Worm (Caenorhabditis elegans) whole organism, L1 larva: ENCODE data around the gene idpb-5.
A peak's percentile ranks its signal among the peaks of the same experiment; 100 is the strongest.

Experiments used
- C04F5.9 ChIP-seq: sonication (generic microtip); optimal IDR thresholded peaks from 2 replicates; lab custom pipeline; 2016; ENCODE audit warnings: missing genetic modification characterization, missing compliant biosample characterization
- C34B4.2 ChIP-seq: sonication (generic microtip); optimal IDR thresholded peaks from 2 replicates; lab custom pipeline; 2017; ENCODE audit warnings: mild to moderate bottlenecking, missing genetic modification characterization, missing compliant biosample characterization
- F16B12.6 ChIP-seq: fragments of 150-350 bp; optimal IDR thresholded peaks from 2 replicates; lab custom pipeline; 2014; ENCODE audit warnings: missing biosample characterization, missing genetic modification characterization
- Y116A8C.19 ChIP-seq: sonication (generic microtip); optimal IDR thresholded peaks from 2 replicates; lab custom pipeline; 2016; ENCODE audit warnings: missing compliant biosample characterization, missing genetic modification characterization, borderline replicate concordance
- alr-1 ChIP-seq: fragments of 200-800 bp; sonication (Bioruptor generic); optimal IDR thresholded peaks from 2 replicates; lab custom pipeline; 2018; ENCODE audit warnings: borderline replicate concordance, mild to moderate bottlenecking, missing genetic modification characterization, missing compliant biosample characterization
- aly-2 ChIP-seq: fragments of 150-350 bp; optimal IDR thresholded peaks from 2 replicates; lab custom pipeline; 2014; ENCODE audit warnings: missing biosample characterization, missing genetic modification characterization
- ama-1 ChIP-seq: fragments of 150-350 bp; optimal IDR thresholded peaks from 2 replicates; lab custom pipeline; 2014
- blmp-1 ChIP-seq: fragments of 150-350 bp; optimal IDR thresholded peaks from 2 replicates; lab custom pipeline; 2014; ENCODE audit warnings: missing biosample characterization, missing genetic modification characterization
- ceh-63 ChIP-seq: fragments of 200-800 bp; sonication (Bioruptor generic); optimal IDR thresholded peaks from 2 replicates; lab custom pipeline; 2018; ENCODE audit warnings: mild to moderate bottlenecking, missing genetic modification characterization, missing compliant biosample characterization
- ceh-8 ChIP-seq: fragments of 200-800 bp; sonication (Bioruptor generic); optimal IDR thresholded peaks from 2 replicates; lab custom pipeline; 2018; ENCODE audit warnings: mild to moderate bottlenecking, missing genetic modification characterization, moderate library complexity, missing compliant biosample characterization
- ceh-88 ChIP-seq: fragments of 200-800 bp; sonication (Bioruptor generic); IDR thresholded peaks from 2 replicates; pipeline ENCODE4 v1.3.6; 2022; ENCODE audit warnings: missing genetic modification characterization, missing compliant biosample characterization
- ceh-90 ChIP-seq: sonication (generic microtip); optimal IDR thresholded peaks from 2 replicates; lab custom pipeline; 2016; ENCODE audit warnings: missing genetic modification characterization, missing compliant biosample characterization
- efl-3 ChIP-seq: fragments of 200-800 bp; sonication (Bioruptor generic); optimal IDR thresholded peaks from 2 replicates; lab custom pipeline; 2018; ENCODE audit warnings: mild to moderate bottlenecking, missing genetic modification characterization, missing compliant biosample characterization
- egl-13 ChIP-seq: sonication (generic microtip); optimal IDR thresholded peaks from 2 replicates; lab custom pipeline; 2016; ENCODE audit warnings: missing genotype, missing genetic modification reagents, missing genetic modification characterization, missing compliant biosample characterization
- egl-27 ChIP-seq, 2 experiments: fragments of 150-350 bp in 1 of 2; sonication (generic microtip); optimal IDR thresholded peaks; 3 replicates each; lab custom pipeline; 2017 to 2018; ENCODE audit warnings: missing biosample characterization in 2 of 2, missing genetic modification characterization in 2 of 2, missing genetic modification reagents in 2 of 2
- fkh-4 ChIP-seq: sonication (generic microtip); optimal IDR thresholded peaks from 2 replicates; lab custom pipeline; 2016; ENCODE audit warnings: missing compliant biosample characterization, missing genetic modification characterization, borderline replicate concordance
- fkh-8 ChIP-seq: sonication (generic microtip); optimal IDR thresholded peaks from 2 replicates; lab custom pipeline; 2016; ENCODE audit warnings: mild to moderate bottlenecking, missing genetic modification characterization, missing compliant biosample characterization
- grh-1 ChIP-seq: fragments of 200-800 bp; sonication (Bioruptor generic); IDR thresholded peaks from 2 replicates; pipeline ENCODE4 v1.3.6; 2022; ENCODE audit warnings: missing genetic modification reagents, missing genetic modification characterization, missing compliant biosample characterization
- hlh-4 ChIP-seq: sonication (generic microtip); optimal IDR thresholded peaks from 2 replicates; lab custom pipeline; 2016; ENCODE audit warnings: mild to moderate bottlenecking, missing genetic modification characterization, missing compliant biosample characterization
- jun-1 ChIP-seq: fragments of 150-350 bp; optimal IDR thresholded peaks from 2 replicates; lab custom pipeline; 2014; ENCODE audit warnings: missing biosample characterization, missing genetic modification reagents, missing genetic modification characterization
- lin-14 ChIP-seq: fragments of 200-800 bp; sonication (Bioruptor generic); optimal IDR thresholded peaks from 2 replicates; lab custom pipeline; 2018; ENCODE audit warnings: mild to moderate bottlenecking, missing genetic modification characterization, moderate library complexity, missing compliant biosample characterization
- lir-3 ChIP-seq: sonication (generic microtip); optimal IDR thresholded peaks from 2 replicates; lab custom pipeline; 2016; ENCODE audit warnings: mild to moderate bottlenecking, missing genetic modification characterization, moderate library complexity, missing compliant biosample characterization; ENCODE audit not compliant: poor library complexity
- lsy-2 ChIP-seq, 2 experiments: fragments of 150-350 bp; optimal IDR thresholded peaks; 2 replicates each; lab custom pipeline; 2014; ENCODE audit warnings: missing biosample characterization in 2 of 2, missing genetic modification characterization in 2 of 2
- mab-9 ChIP-seq: fragments of 200-800 bp; sonication (Bioruptor generic); IDR thresholded peaks from 2 replicates; pipeline ENCODE4 v1.3.6; 2022; ENCODE audit warnings: missing genetic modification reagents, missing genetic modification characterization, missing compliant biosample characterization
- mdl-1 ChIP-seq, 2 experiments: fragments of 150-350 bp; optimal IDR thresholded peaks; 2 replicates each; lab custom pipeline; 2014 to 2017; ENCODE audit warnings: missing biosample characterization in 2 of 2, missing genetic modification characterization in 2 of 2, inconsistent platforms in 1 of 2
- mef-2 ChIP-seq: fragments of 150-350 bp; optimal IDR thresholded peaks from 2 replicates; lab custom pipeline; 2014; ENCODE audit warnings: missing biosample characterization, missing genetic modification characterization
- nhr-12 ChIP-seq: sonication (generic microtip); optimal IDR thresholded peaks from 2 replicates; lab custom pipeline; 2017; ENCODE audit warnings: missing biosample characterization, missing genetic modification characterization
- nhr-19 ChIP-seq: fragments of 200-800 bp; sonication (Bioruptor generic); conservative IDR thresholded peaks from 2 replicates; pipeline ENCODE4 v1.3.6; 2022; ENCODE audit warnings: missing genetic modification characterization, missing compliant biosample characterization
- nhr-20 ChIP-seq: sonication (generic microtip); optimal IDR thresholded peaks from 2 replicates; lab custom pipeline; 2016; ENCODE audit warnings: mild to moderate bottlenecking, missing genetic modification characterization, missing compliant biosample characterization
- nhr-47 ChIP-seq: sonication (generic microtip); optimal IDR thresholded peaks from 2 replicates; lab custom pipeline; 2016; ENCODE audit warnings: mild to moderate bottlenecking, missing genetic modification characterization, moderate library complexity, missing compliant biosample characterization
- nhr-77 ChIP-seq: fragments of 150-350 bp; optimal IDR thresholded peaks from 2 replicates; lab custom pipeline; 2014; ENCODE audit warnings: missing biosample characterization, missing genetic modification characterization
- nhr-84 ChIP-seq: sonication (generic microtip); optimal IDR thresholded peaks from 2 replicates; lab custom pipeline; 2017; ENCODE audit warnings: missing biosample characterization, missing genetic modification characterization
- nhr-90 ChIP-seq: sonication (generic microtip); optimal IDR thresholded peaks from 2 replicates; lab custom pipeline; 2016; ENCODE audit warnings: mild to moderate bottlenecking, missing genetic modification characterization, missing compliant biosample characterization; ENCODE audit not compliant: poor library complexity
- pag-3 ChIP-seq: sonication (generic microtip); optimal IDR thresholded peaks from 2 replicates; lab custom pipeline; 2017; ENCODE audit warnings: missing genetic modification characterization, mild to moderate bottlenecking, missing compliant biosample characterization, antibody characterized with exemption, borderline replicate concordance; ENCODE audit not compliant: insufficient read depth
- pax-3 ChIP-seq: fragments of 200-800 bp; sonication (Bioruptor generic); optimal IDR thresholded peaks from 2 replicates; lab custom pipeline; 2018; ENCODE audit warnings: mild to moderate bottlenecking, missing genetic modification characterization, moderate library complexity, missing compliant biosample characterization
- pqm-1 ChIP-seq: sonication (generic microtip); optimal IDR thresholded peaks from 3 replicates; lab custom pipeline; 2017; ENCODE audit warnings: missing biosample characterization, missing genetic modification characterization
- rnt-1 ChIP-seq: sonication (generic microtip); optimal IDR thresholded peaks from 2 replicates; lab custom pipeline; 2016; ENCODE audit warnings: mild to moderate bottlenecking, missing genetic modification characterization, moderate library complexity, missing compliant biosample characterization
- skn-1 ChIP-seq: fragments of 150-350 bp; optimal IDR thresholded peaks from 2 replicates; lab custom pipeline; 2014; ENCODE audit warnings: missing biosample characterization, missing genetic modification characterization
- snpc-4 ChIP-seq: fragments of 150-350 bp; optimal IDR thresholded peaks from 2 replicates; lab custom pipeline; 2014; ENCODE audit warnings: missing biosample characterization, missing genetic modification characterization
- snu-23 ChIP-seq: sonication (generic microtip); optimal IDR thresholded peaks from 2 replicates; lab custom pipeline; 2016; ENCODE audit warnings: missing genetic modification characterization, missing compliant biosample characterization
- sox-4 ChIP-seq: sonication (generic microtip); optimal IDR thresholded peaks from 2 replicates; lab custom pipeline; 2016; ENCODE audit warnings: missing genetic modification characterization, missing compliant biosample characterization
- sptf-1 ChIP-seq: fragments of 150-350 bp; optimal IDR thresholded peaks from 2 replicates; lab custom pipeline; 2014; ENCODE audit warnings: missing biosample characterization, missing genetic modification characterization
- sup-37 ChIP-seq: fragments of 200-800 bp; sonication (Bioruptor generic); optimal IDR thresholded peaks from 2 replicates; lab custom pipeline; 2018; ENCODE audit warnings: mild to moderate bottlenecking, missing genetic modification characterization, missing compliant biosample characterization
- swsn-7 ChIP-seq: sonication (generic microtip); optimal IDR thresholded peaks from 2 replicates; lab custom pipeline; 2016; ENCODE audit warnings: missing genetic modification characterization, missing compliant biosample characterization
- tlp-1 ChIP-seq: fragments of 150-350 bp; optimal IDR thresholded peaks from 2 replicates; lab custom pipeline; 2014; ENCODE audit warnings: missing biosample characterization, missing genetic modification characterization
- unc-130 ChIP-seq: fragments of 150-350 bp; optimal IDR thresholded peaks from 2 replicates; lab custom pipeline; 2017; ENCODE audit warnings: missing biosample characterization, missing genetic modification characterization, inconsistent platforms
- unc-30 ChIP-seq: sonication (generic microtip); optimal IDR thresholded peaks from 2 replicates; lab custom pipeline; 2017; ENCODE audit warnings: missing biosample characterization, missing genetic modification characterization
- unc-62 ChIP-seq: fragments of 150-350 bp; optimal IDR thresholded peaks from 2 replicates; lab custom pipeline; 2014; ENCODE audit warnings: missing biosample characterization, missing genetic modification reagents, missing genetic modification characterization
- unc-98 ChIP-seq: fragments of 200-800 bp; sonication (Bioruptor generic); IDR thresholded peaks from 2 replicates; pipeline ENCODE4 v1.3.6; 2022; ENCODE audit warnings: missing genetic modification characterization, missing compliant biosample characterization
- zag-1 ChIP-seq: fragments of 150-350 bp; optimal IDR thresholded peaks from 2 replicates; lab custom pipeline; 2014; ENCODE audit warnings: missing biosample characterization, missing genetic modification characterization
- zip-4 ChIP-seq: fragments of 200-800 bp; sonication (Bioruptor generic); optimal IDR thresholded peaks from 2 replicates; lab custom pipeline; 2018; ENCODE audit warnings: mild to moderate bottlenecking, missing genetic modification characterization, moderate library complexity, missing compliant biosample characterization
- ztf-4 ChIP-seq: fragments of 150-350 bp; optimal IDR thresholded peaks from 2 replicates; lab custom pipeline; 2014; ENCODE audit warnings: missing biosample characterization, missing genetic modification characterization

idpb-5 gene

DNA sequence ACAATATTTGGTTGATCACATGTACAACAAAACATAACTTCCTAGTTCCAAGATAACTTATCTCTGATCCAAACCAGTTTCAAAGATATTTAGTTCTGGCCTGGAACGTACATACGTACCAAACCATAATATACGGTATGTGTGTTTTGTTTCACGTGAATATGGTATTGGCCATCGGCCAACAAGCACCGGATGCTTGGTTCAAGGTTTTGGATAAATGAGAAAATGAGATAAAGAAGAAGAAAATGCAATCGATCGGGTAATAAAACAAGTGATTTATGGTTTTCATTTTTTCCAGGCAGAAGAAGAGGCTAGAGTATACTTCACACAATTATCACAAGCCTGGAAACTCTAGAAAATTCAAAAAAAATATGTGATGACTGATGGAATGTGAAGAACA is 44.0 kb upstream of the idpb-5 start (continued):
- TF ChIP-seq lin-14 (GFP tag; lab: Kevin White, UChicago) (peak; percentile 51), lir-3 (tag; lab: Kevin White, UChicago) (no peak), snu-23 (peak; percentile 32), pqm-1 (tag; lab: Kevin White, UChicago) (no peak), aly-2 (tag; lab: Kevin White, UChicago) (no peak), lsy-2 (tag; optimal IDR thresholded peaks at IDR 0.05; lab: Kevin White, UChicago) (peak in 1 of 2 experiments; percentile 11), nhr-47 (no peak), grh-1 (GFP tag; lab: Robert Waterston, UW) (peak; percentile 64), F16B12.6 (no peak), efl-3 (GFP tag; lab: Kevin White, UChicago) (no peak), sptf-1 (no peak), Y116A8C.19 (tag; lab: Kevin White, UChicago) (no peak), ama-1 (lab: Kevin White, UChicago) (no peak), egl-13 (tag; lab: Kevin White, UChicago) (no peak), mdl-1 (tag; optimal IDR thresholded peaks at IDR 0.05; lab: Kevin White, UChicago) (peak in 1 of 2 experiments; percentile 29), sox-4 (tag; lab: Kevin White, UChicago) (no peak), nhr-84 (tag; lab: Kevin White, UChicago) (no peak), nhr-12 (no peak), tlp-1 (tag; lab: Kevin White, UChicago) (no peak), pag-3 (no peak), nhr-90 (peak; percentile 43), pax-3 (tag; lab: Kevin White, UChicago) (no peak), fkh-4 (tag; lab: Kevin White, UChicago) (no peak), swsn-7 (tag; lab: Kevin White, UChicago) (no peak), hlh-4 (tag; lab: Kevin White, UChicago) (no peak), skn-1 (tag; lab: Kevin White, UChicago) (no peak), egl-27 (tag; optimal IDR thresholded peaks at IDR 0.05; lab: Kevin White, UChicago) (no peak), ceh-90 (tag; lab: Kevin White, UChicago) (no peak), blmp-1 (peak; percentile 73), nhr-77 (tag; lab: Kevin White, UChicago) (no peak), nhr-20 (peak; percentile 76), C34B4.2 (tag; lab: Kevin White, UChicago) (no peak), fkh-8 (tag; lab: Kevin White, UChicago) (no peak), unc-130 (no peak), unc-30 (tag; lab: Kevin White, UChicago) (no peak), alr-1 (tag; lab: Kevin White, UChicago) (no peak), zip-4 (GFP tag; lab: Kevin White, UChicago) (no peak), nhr-19 (GFP tag; lab: Robert Waterston, UW) (peak; percentile 38), mab-9 (GFP tag; lab: Robert Waterston, UW) (no peak), ceh-8 (GFP tag; lab: Kevin White, UChicago) (no peak)

DNA sequence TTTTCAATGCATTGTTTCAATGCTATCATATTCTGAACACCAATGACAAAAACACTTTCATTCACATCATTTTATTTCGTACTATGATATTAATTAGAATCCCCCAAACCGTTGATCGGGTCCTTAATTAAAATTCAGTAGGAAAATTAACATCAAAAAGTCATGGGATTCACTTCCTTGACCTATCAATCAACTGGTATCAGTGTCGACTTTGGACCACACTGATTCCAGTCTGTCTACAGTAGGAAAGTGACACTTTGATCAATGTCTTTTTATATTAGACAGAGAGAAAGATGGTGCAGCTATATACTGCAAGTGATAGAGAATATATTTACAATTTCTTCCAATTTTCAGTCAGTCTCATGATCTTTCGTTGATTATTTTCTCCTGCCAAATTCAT is 43.0 kb upstream of the idpb-5 start:
- no peak for TF ChIP-seq nhr-90
- TF ChIP-seq C04F5.9 (tag; lab: Kevin White, UChicago): no peak
- TF ChIP-seq jun-1 (tag; lab: Kevin White, UChicago): no peak
- no peak for TF ChIP-seq ztf-4 (tag; lab: Kevin White, UChicago)
- TF ChIP-seq ceh-63 (GFP tag; lab: Kevin White, UChicago): no peak
- TF ChIP-seq rnt-1 (tag; lab: Kevin White, UChicago): no peak
- no peak for TF ChIP-seq C34B4.2 (tag; lab: Kevin White, UChicago)
- no peak for TF ChIP-seq swsn-7 (tag; lab: Kevin White, UChicago)
- TF ChIP-seq snu-23: peak; percentile 30
- no peak for TF ChIP-seq sptf-1
- TF ChIP-seq mef-2: no peak
- no peak for TF ChIP-seq nhr-84 (tag; lab: Kevin White, UChicago)
- no peak for TF ChIP-seq unc-62 (GFP tag; lab: Kevin White, UChicago)
- peak; percentile 39 for TF ChIP-seq unc-130
- TF ChIP-seq ceh-88 (GFP tag; lab: Robert Waterston, UW): no peak
- TF ChIP-seq unc-98: no peak
- TF ChIP-seq zag-1: no peak
- peak in 1 of 2 experiments; percentile 58 for TF ChIP-seq lsy-2 (tag; optimal IDR thresholded peaks at IDR 0.05; lab: Kevin White, UChicago)
- no peak for TF ChIP-seq snpc-4 (tag; lab: Kevin White, UChicago)
- no peak for TF ChIP-seq alr-1 (tag; lab: Kevin White, UChicago)
- TF ChIP-seq unc-30 (tag; lab: Kevin White, UChicago): no peak
- TF ChIP-seq nhr-19 (GFP tag; lab: Robert Waterston, UW): peak; percentile 46
- no peak for TF ChIP-seq sup-37
- TF ChIP-seq nhr-47: no peak
